Worm (Caenorhabditis elegans) whole organism, midembryonic: ENCODE measurements around the gene C17B7.15.

Experiments used
- flt-1 ChIP-seq: fragments of 200-800 bp; sonication (Bioruptor generic); IDR thresholded peaks from 2 replicates; pipeline ENCODE4 v1.3.6; 2022; ENCODE audit warnings: missing genetic modification characterization, missing compliant biosample characterization
- klf-2 ChIP-seq: fragments of 200-800 bp; sonication (Bioruptor generic); conservative IDR thresholded peaks from 2 replicates; pipeline ENCODE4 v1.3.6; 2022; ENCODE audit warnings: missing genetic modification reagents, missing genetic modification characterization, missing compliant biosample characterization
- ref-1 ChIP-seq: fragments of 200-800 bp; sonication (Bioruptor generic); conservative IDR thresholded peaks from 2 replicates; pipeline ENCODE4 v1.3.6; 2022; ENCODE audit warnings: missing genetic modification reagents, missing genetic modification characterization, missing compliant biosample characterization
- ztf-29 ChIP-seq: fragments of 200-800 bp; sonication (Bioruptor generic); IDR thresholded peaks from 2 replicates; pipeline ENCODE4 v1.3.6; 2022; ENCODE audit warnings: missing genetic modification reagents, missing genetic modification characterization, missing compliant biosample characterization

- no peak for TF ChIP-seq klf-2 (GFP tag; lab: Robert Waterston, UW)
- TF ChIP-seq ztf-29 (GFP tag; lab: Robert Waterston, UW): no peak
- TF ChIP-seq flt-1: no peak
- no peak for TF ChIP-seq ref-1 (GFP tag; lab: Robert Waterston, UW)
Observed at ce11 chrV:3308169-3308568, 41.8 kb upstream of the C17B7.15 start, which contains the start of gene srbc-3.
